Worm (Caenorhabditis elegans): ENCODE measurements around the gene K02F6.8.
"Not testable (repeated sequence)": the region's sequence is repeated elsewhere in the genome, so short reads cannot be mapped to it uniquely, and the experiment has no call there.

- not testable (repeated sequence) for TF ChIP-seq pqm-1 (tag; optimal IDR thresholded peaks at IDR 0.05); lin-39 (tag; optimal IDR thresholded peaks at IDR 0.05); mml-1 (tag; optimal IDR thresholded peaks at IDR 0.05); ama-1 (optimal IDR thresholded peaks at IDR 0.05); jun-1 (tag; optimal IDR thresholded peaks at IDR 0.05); lsy-12 (tag; optimal IDR thresholded peaks at IDR 0.05); nhr-28 (tag; optimal IDR thresholded peaks at IDR 0.05); unc-62 (GFP tag; optimal IDR thresholded peaks at IDR 0.05); elt-1 (tag; optimal IDR thresholded peaks at IDR 0.05); egl-27 (tag; optimal IDR thresholded peaks at IDR 0.05); nhr-77 (tag; optimal IDR thresholded peaks at IDR 0.05); snpc-4 (tag; optimal IDR thresholded peaks at IDR 0.05); tbx-2 (tag; optimal IDR thresholded peaks at IDR 0.05); unc-39 (tag; optimal IDR thresholded peaks at IDR 0.05)
Measured at ce11 chrII:2534459-2534858, 393 bp downstream of the K02F6.8 start, which contains the start of gene K02F6.5.
